Fruit fly (Drosophila melanogaster) whole organism, pupa: Measurements from ENCODE around the gene Eig71Ei.

ENCODE experiments used
- CG10348 ChIP-seq: fragments of 200-800 bp; sonication (Bioruptor generic); IDR thresholded peaks from 2 replicates; pipeline ENCODE4 v1.3.6; 2022; ENCODE audit warnings: missing biosample characterization, missing genetic modification characterization
- CG12605 ChIP-seq: fragments of 200-800 bp; sonication (Bioruptor generic); IDR thresholded peaks from 2 replicates; pipeline ENCODE4 v1.3.6; 2022; ENCODE audit warnings: missing biosample characterization, missing genetic modification characterization
- CG13204 ChIP-seq: fragments of 200-800 bp; sonication (Bioruptor generic); optimal IDR thresholded peaks from 2 replicates; lab custom pipeline; 2018; ENCODE audit warnings: missing biosample characterization, mild to moderate bottlenecking, missing genetic modification characterization, moderate library complexity
- CG14655 ChIP-seq: fragments of 200-800 bp; sonication (Bioruptor generic); optimal IDR thresholded peaks from 3 replicates; lab custom pipeline; 2017; ENCODE audit warnings: mild to moderate bottlenecking, missing biosample characterization, missing genetic modification reagents, missing genetic modification characterization
- CG15710 ChIP-seq: fragments of 200-800 bp; sonication (Bioruptor generic); optimal IDR thresholded peaks from 2 replicates; lab custom pipeline; 2018; ENCODE audit warnings: missing biosample characterization, mild to moderate bottlenecking, missing genetic modification characterization, moderate library complexity
- CG17806 ChIP-seq: fragments of 200-800 bp; sonication (Bioruptor generic); optimal IDR thresholded peaks from 2 replicates; lab custom pipeline; 2018; ENCODE audit warnings: missing biosample characterization, mild to moderate bottlenecking, missing genetic modification characterization, moderate library complexity
- CG32121 ChIP-seq: fragments of 200-800 bp; sonication (Bioruptor generic); IDR thresholded peaks from 2 replicates; pipeline ENCODE4 v1.3.6; 2022; ENCODE audit warnings: missing biosample characterization, missing genetic modification characterization
- CG34367 ChIP-seq: fragments of 200-800 bp; sonication (Bioruptor generic); optimal IDR thresholded peaks from 2 replicates; lab custom pipeline; 2018; ENCODE audit warnings: missing biosample characterization, mild to moderate bottlenecking, missing genetic modification characterization
- CG4496 ChIP-seq: fragments of 200-800 bp; sonication (Bioruptor generic); IDR thresholded peaks from 3 replicates; pipeline ENCODE4 v1.3.6; 2022; ENCODE audit warnings: missing biosample characterization, missing genetic modification characterization
- CG8159 ChIP-seq: fragments of 200-800 bp; sonication (Bioruptor generic); optimal IDR thresholded peaks from 3 replicates; lab custom pipeline; 2018; ENCODE audit warnings: missing biosample characterization, mild to moderate bottlenecking, missing genetic modification characterization, moderate library complexity
- CG8301 ChIP-seq: fragments of 200-800 bp; sonication (Bioruptor generic); optimal IDR thresholded peaks from 2 replicates; lab custom pipeline; 2018; ENCODE audit warnings: missing biosample characterization, mild to moderate bottlenecking, missing genetic modification characterization
- CG9948 ChIP-seq: fragments of 200-800 bp; sonication (Bioruptor generic); optimal IDR thresholded peaks from 2 replicates; lab custom pipeline; 2018; ENCODE audit warnings: missing biosample characterization, mild to moderate bottlenecking, missing genetic modification characterization, moderate library complexity
- D1 ChIP-seq: fragments of 200-800 bp; sonication (Bioruptor generic); optimal IDR thresholded peaks from 2 replicates; lab custom pipeline; 2018; ENCODE audit warnings: missing biosample characterization, mild to moderate bottlenecking, missing genetic modification characterization, moderate library complexity
- EcR ChIP-seq: fragments of 200-800 bp; sonication (Bioruptor generic); optimal IDR thresholded peaks from 3 replicates; lab custom pipeline; 2019; ENCODE audit warnings: missing biosample characterization, missing genetic modification characterization, mild to moderate bottlenecking, moderate library complexity, missing genetic modification reagents
- Ets98B ChIP-seq: fragments of 200-800 bp; sonication (Bioruptor generic); IDR thresholded peaks from 2 replicates; pipeline ENCODE4 v1.3.6; 2022; ENCODE audit warnings: missing biosample characterization, missing genetic modification characterization
- Pif1A ChIP-seq: fragments of 200-800 bp; sonication (Bioruptor generic); optimal IDR thresholded peaks from 3 replicates; lab custom pipeline; 2016; ENCODE audit warnings: missing biosample characterization, missing genetic modification characterization
- Pif1B ChIP-seq: fragments of 200-800 bp; sonication (Bioruptor generic); optimal IDR thresholded peaks from 3 replicates; lab custom pipeline; 2016; ENCODE audit warnings: missing biosample characterization, missing genetic modification characterization
- Snoo ChIP-seq: fragments of 200-800 bp; sonication (Bioruptor generic); optimal IDR thresholded peaks from 3 replicates; lab custom pipeline; 2017; ENCODE audit warnings: missing biosample characterization, mild to moderate bottlenecking, missing genetic modification characterization, inconsistent platforms
- fd96Ca ChIP-seq: fragments of 200-800 bp; sonication (Bioruptor generic); IDR thresholded peaks from 3 replicates; pipeline ENCODE4 v1.3.6; 2022; ENCODE audit warnings: missing biosample characterization, missing genetic modification characterization
- gl ChIP-seq: fragments of 200-800 bp; sonication (Bioruptor generic); optimal IDR thresholded peaks from 2 replicates; lab custom pipeline; 2018; ENCODE audit warnings: missing biosample characterization, mild to moderate bottlenecking, missing genetic modification characterization
- rn ChIP-seq: fragments of 200-800 bp; sonication (Bioruptor generic); IDR thresholded peaks from 2 replicates; pipeline ENCODE4 v1.3.6; 2022; ENCODE audit warnings: missing biosample characterization, missing genetic modification characterization

Gene Eig71Ei

dm6 chr3L:15619626-15620247, 39.8 kb upstream of the Eig71Ei start, which contains the start of gene Phs:
Phs (plus strand) TSS chr3L:15619901.
- TF ChIP-seq CG32121 (GFP tag; lab: Robert Waterston, UW) (peak; percentile 73), gl (tag; lab: Kevin White, UChicago) (peak; percentile 2), CG13204 (GFP tag; lab: Kevin White, UChicago) (peak; percentile 38), D1 (tag; lab: Kevin White, UChicago) (peak; percentile 9), CG4496 (peak; percentile 82), Ets98B (GFP tag; lab: Robert Waterston, UW) (peak; percentile 76), CG17806 (tag; lab: Kevin White, UChicago) (peak; percentile 27), CG15710 (peak; percentile 46), Pif1B (GFP tag; lab: Kevin White, UChicago) (peak; percentile 63), Snoo (tag; lab: Kevin White, UChicago) (peak; percentile 73), CG34367 (tag; lab: Kevin White, UChicago) (peak; percentile 44), CG10348 (GFP tag; lab: Robert Waterston, UW) (no peak), EcR (GFP tag; lab: Kevin White, UChicago) (peak; percentile 64), fd96Ca (GFP tag; lab: Robert Waterston, UW) (peak; percentile 81), rn (GFP tag; lab: Robert Waterston, UW) (no peak), CG8159 (tag; lab: Kevin White, UChicago) (peak; percentile 52), CG8301 (no peak), CG14655 (no peak)
- TF ChIP-seq, all 21 proteins: peak for 14

dm6 chr3L:15624097-15624496, 35.4 kb upstream of the Eig71Ei start:
- TF ChIP-seq CG4496: peak; percentile 11; the same call in 1 of the 3 replicates
- TF ChIP-seq Snoo (tag; lab: Kevin White, UChicago): no peak

- peak; percentile 65; the same call in 2 of the 3 replicates for TF ChIP-seq CG4496
- no peak for TF ChIP-seq gl (tag; lab: Kevin White, UChicago)
Observed at dm6 chr3L:15624944-15625610, 34.4 kb upstream of the Eig71Ei start.

- TF ChIP-seq Pif1A (GFP tag; lab: Kevin White, UChicago) (peak; percentile 62), CG8301 (peak; percentile 98), CG12605 (peak; percentile 72), CG13204 (GFP tag; lab: Kevin White, UChicago) (peak; percentile 64), CG4496 (peak; percentile 87), gl (tag; lab: Kevin White, UChicago) (peak; percentile 49), fd96Ca (GFP tag; lab: Robert Waterston, UW) (no peak; the same call in none of the 3 replicates), CG17806 (tag; lab: Kevin White, UChicago) (peak; percentile 94), CG32121 (GFP tag; lab: Robert Waterston, UW) (peak; percentile 96), D1 (tag; lab: Kevin White, UChicago) (peak; percentile 93), CG8159 (tag; lab: Kevin White, UChicago) (peak; percentile 97), rn (GFP tag; lab: Robert Waterston, UW) (peak; percentile 90), CG14655 (peak; percentile 98), CG15710 (peak; percentile 96), CG9948 (tag; lab: Kevin White, UChicago) (peak; percentile 98), CG10348 (GFP tag; lab: Robert Waterston, UW) (no peak; the same call in none of the 2 replicates), Pif1B (GFP tag; lab: Kevin White, UChicago) (peak; percentile 78), CG34367 (tag; lab: Kevin White, UChicago) (peak; percentile 90), Ets98B (GFP tag; lab: Robert Waterston, UW) (peak; percentile 74), Snoo (tag; lab: Kevin White, UChicago) (peak; percentile 96), EcR (GFP tag; lab: Kevin White, UChicago) (peak; percentile 97)
- TF ChIP-seq, all 21 proteins: peak for 19
Observed at dm6 chr3L:15625676-15626414, 33.7 kb upstream of the Eig71Ei start.

- TF ChIP-seq CG15710 (no peak), CG14655 (no peak), CG32121 (GFP tag; lab: Robert Waterston, UW) (no peak), Ets98B (GFP tag; lab: Robert Waterston, UW) (no peak), fd96Ca (GFP tag; lab: Robert Waterston, UW) (no peak), D1 (tag; lab: Kevin White, UChicago) (no peak), EcR (GFP tag; lab: Kevin White, UChicago) (no peak), CG17806 (tag; lab: Kevin White, UChicago) (no peak), gl (tag; lab: Kevin White, UChicago) (no peak), CG34367 (tag; lab: Kevin White, UChicago) (no peak), CG10348 (GFP tag; lab: Robert Waterston, UW) (no peak), Pif1A (GFP tag; lab: Kevin White, UChicago) (no peak), CG8159 (tag; lab: Kevin White, UChicago) (no peak), Snoo (tag; lab: Kevin White, UChicago) (no peak), CG4496 (no peak), CG12605 (no peak), Pif1B (GFP tag; lab: Kevin White, UChicago) (no peak), rn (GFP tag; lab: Robert Waterston, UW) (no peak), CG9948 (tag; lab: Kevin White, UChicago) (no peak)
Observed at dm6 chr3L:15627295-15627694, 32.2 kb upstream of the Eig71Ei start.
